Fruit fly (Drosophila melanogaster) Kc167 (cell line): Measurements from ENCODE around the gene CG6985.

Experiments
- Myc ChIP-seq: fragments of >200 bp; optimal IDR thresholded peaks from 2 replicates; lab custom pipeline; 2017; ENCODE audit warnings: missing external identifiers
- Sin3A ChIP-seq: fragments of >200 bp; optimal IDR thresholded peaks from 2 replicates; lab custom pipeline; 2018; ENCODE audit warnings: missing external identifiers
- h ChIP-seq: fragments of >200 bp; optimal IDR thresholded peaks from 3 replicates; lab custom pipeline; 2018; ENCODE audit warnings: missing external identifiers
- psq ChIP-seq: fragments of >200 bp; optimal IDR thresholded peaks from 2 replicates; lab custom pipeline; 2017; ENCODE audit warnings: missing external identifiers
- ttk ChIP-seq: sonication (Bioruptor generic); optimal IDR thresholded peaks from 2 replicates; lab custom pipeline; 2017; ENCODE audit warnings: missing external identifiers

DNA sequence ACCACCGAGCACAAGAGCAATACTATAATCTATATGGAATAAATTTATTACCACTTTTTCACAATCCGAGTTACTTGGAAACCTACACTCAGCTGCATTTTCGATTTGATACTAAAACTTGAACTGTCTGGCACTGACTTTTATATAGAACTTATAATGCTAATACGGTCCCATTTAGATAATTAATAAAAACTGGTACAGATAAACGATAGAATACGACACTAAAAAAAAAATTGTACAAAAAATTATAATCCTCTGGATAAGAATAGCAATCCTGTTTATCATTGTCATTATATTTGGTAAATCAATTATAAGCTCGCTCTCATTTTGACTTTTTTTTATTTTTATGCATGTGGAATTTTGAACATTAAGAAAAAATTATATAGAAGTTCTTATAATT lies 29.3 kb downstream of the CG6985 start, which contains the start of gene CG43093:
- TF ChIP-seq psq (lab: Kevin White, UChicago) (no peak), ttk (no peak), Sin3A (lab: Kevin White, UChicago) (no peak), h (lab: Kevin White, UChicago) (no peak), Myc (lab: Kevin White, UChicago) (no peak)
